Fruit fly (Drosophila melanogaster) whole organism, embryonic: ENCODE results near the gene CG7903.

Source experiments
- Blimp-1 ChIP-seq: fragments of 200-800 bp; sonication (Bioruptor generic); optimal IDR thresholded peaks from 3 replicates; lab custom pipeline; 2018; ENCODE audit warnings: missing biosample characterization, missing genetic modification characterization, mild to moderate bottlenecking, moderate library complexity, missing genetic modification reagents
- CG10274 ChIP-seq: fragments of 200-800 bp; sonication (Bioruptor generic); optimal IDR thresholded peaks from 3 replicates; lab custom pipeline; 2017; ENCODE audit warnings: missing biosample characterization, mild to moderate bottlenecking, missing genetic modification characterization
- CG10431 ChIP-seq: fragments of 200-800 bp; sonication (Bioruptor generic); optimal IDR thresholded peaks from 3 replicates; lab custom pipeline; 2018; ENCODE audit warnings: missing biosample characterization, mild to moderate bottlenecking, missing genetic modification characterization
- CG10979 ChIP-seq: fragments of 200-800 bp; sonication (Bioruptor generic); optimal IDR thresholded peaks from 2 replicates; lab custom pipeline; 2018; ENCODE audit warnings: missing biosample characterization, mild to moderate bottlenecking, missing genetic modification characterization, moderate library complexity
- CG11456 ChIP-seq: fragments of 200-800 bp; sonication (Bioruptor generic); IDR thresholded peaks from 3 replicates; pipeline ENCODE4 v1.3.6; 2022; ENCODE audit warnings: missing biosample characterization, missing genetic modification characterization
- CG11695 ChIP-seq: fragments of 200-800 bp; sonication (Bioruptor generic); IDR thresholded peaks from 3 replicates; pipeline ENCODE4 v1.3.6; 2022; ENCODE audit warnings: missing biosample characterization, missing genetic modification characterization
- CG11723 ChIP-seq: fragments of 200-800 bp; sonication (Bioruptor generic); optimal IDR thresholded peaks from 2 replicates; lab custom pipeline; 2017; ENCODE audit warnings: missing biosample characterization, mild to moderate bottlenecking, missing genetic modification characterization
- CG12744 ChIP-seq: fragments of 200-800 bp; sonication (Bioruptor generic); optimal IDR thresholded peaks from 2 replicates; lab custom pipeline; 2016; ENCODE audit warnings: missing biosample characterization, missing genetic modification characterization
- CG13123 ChIP-seq: fragments of 200-800 bp; sonication (Bioruptor generic); optimal IDR thresholded peaks from 2 replicates; lab custom pipeline; 2016; ENCODE audit warnings: missing biosample characterization, missing genetic modification characterization
- CG14014 ChIP-seq: fragments of 200-800 bp; sonication (Bioruptor generic); IDR thresholded peaks from 2 replicates; pipeline ENCODE4 v1.3.6; 2022; ENCODE audit warnings: missing biosample characterization, missing genetic modification characterization
- CG14667 ChIP-seq: fragments of 200-800 bp; sonication (Bioruptor generic); IDR thresholded peaks from 2 replicates; pipeline ENCODE4 v1.3.6; 2022; ENCODE audit warnings: missing biosample characterization, missing genetic modification characterization
- CG15269 ChIP-seq: fragments of 200-800 bp; sonication (Bioruptor generic); optimal IDR thresholded peaks from 2 replicates; lab custom pipeline; 2018; ENCODE audit warnings: missing biosample characterization, mild to moderate bottlenecking, missing genetic modification characterization, moderate library complexity
- CG1603 ChIP-seq: fragments of 200-800 bp; sonication (Bioruptor generic); optimal IDR thresholded peaks from 2 replicates; lab custom pipeline; 2019; ENCODE audit warnings: missing biosample characterization, mild to moderate bottlenecking, missing genetic modification characterization, moderate library complexity
- CG16863 ChIP-seq: fragments of 200-800 bp; sonication (Bioruptor generic); optimal IDR thresholded peaks from 3 replicates; lab custom pipeline; 2016; ENCODE audit warnings: missing biosample characterization, missing genetic modification characterization
- CG17385 ChIP-seq: fragments of 200-800 bp; sonication (Bioruptor generic); optimal IDR thresholded peaks from 3 replicates; lab custom pipeline; 2018; ENCODE audit warnings: missing biosample characterization, mild to moderate bottlenecking, missing genetic modification characterization
- CG18262 ChIP-seq: fragments of 200-800 bp; optimal IDR thresholded peaks from 3 replicates; lab custom pipeline; 2019; ENCODE audit warnings: missing biosample characterization, mild to moderate bottlenecking, missing genetic modification characterization, moderate library complexity
- CG2889 ChIP-seq: fragments of 200-800 bp; sonication (Bioruptor generic); IDR thresholded peaks from 3 replicates; pipeline ENCODE4 v1.3.6; 2022; ENCODE audit warnings: missing biosample characterization, missing genetic modification characterization
- CG32532 ChIP-seq: fragments of 200-800 bp; sonication (Bioruptor generic); IDR thresholded peaks from 2 replicates; pipeline ENCODE4 v1.3.6; 2022; ENCODE audit warnings: missing biosample characterization, missing genetic modification characterization
- CG3281 ChIP-seq: fragments of 200-800 bp; sonication (Bioruptor generic); optimal IDR thresholded peaks from 3 replicates; lab custom pipeline; 2017; ENCODE audit warnings: missing biosample characterization, mild to moderate bottlenecking, missing genetic modification characterization
- CG34422 ChIP-seq: fragments of 200-800 bp; sonication (Bioruptor generic); IDR thresholded peaks from 3 replicates; pipeline ENCODE4 v1.3.6; 2022; ENCODE audit warnings: missing biosample characterization, missing genetic modification characterization
- CG4282 ChIP-seq: fragments of 200-800 bp; sonication (Bioruptor generic); optimal IDR thresholded peaks from 2 replicates; lab custom pipeline; 2016; ENCODE audit warnings: missing biosample characterization, missing genetic modification characterization
- CG6689 ChIP-seq: fragments of 200-800 bp; sonication (Bioruptor generic); IDR thresholded peaks from 2 replicates; pipeline ENCODE4 v1.3.6; 2022; ENCODE audit warnings: missing biosample characterization, missing genetic modification characterization
- Ets65A ChIP-seq: fragments of 200-800 bp; sonication (Bioruptor generic); peaks from one replicate; lab custom pipeline; 2016; ENCODE audit warnings: missing biosample characterization, missing genetic modification characterization
- H2.0 ChIP-seq: fragments of 200-800 bp; sonication (Bioruptor generic); IDR thresholded peaks from 2 replicates; pipeline ENCODE4 v1.3.6; 2022; ENCODE audit warnings: missing biosample characterization, missing genetic modification characterization
- HLH3B ChIP-seq: fragments of 200-800 bp; sonication (Bioruptor generic); IDR thresholded peaks from 2 replicates; pipeline ENCODE4 v1.3.6; 2022; ENCODE audit warnings: missing biosample characterization, missing genetic modification characterization
- Hr51 ChIP-seq, 2 experiments: fragments of 200-800 bp; sonication (Bioruptor generic); optimal IDR thresholded peaks; 2 replicates in 1 of 2; 3 replicates in 1 of 2; lab custom pipeline; 2016 to 2018; ENCODE audit warnings: missing biosample characterization in 2 of 2, missing genetic modification characterization in 2 of 2, mild to moderate bottlenecking in 1 of 2, moderate library complexity in 1 of 2
- Med ChIP-seq: fragments of 200-800 bp; sonication (Bioruptor generic); peaks from one replicate; lab custom pipeline; 2016; ENCODE audit warnings: missing biosample characterization, missing genetic modification characterization, mild to moderate bottlenecking, inconsistent platforms, moderate library complexity
- Nf-YC ChIP-seq: fragments of 200-800 bp; optimal IDR thresholded peaks from 3 replicates; lab custom pipeline; 2019; ENCODE audit warnings: missing biosample characterization, mild to moderate bottlenecking, missing genetic modification characterization, moderate library complexity
- Oli ChIP-seq: fragments of 200-800 bp; sonication (Bioruptor generic); optimal IDR thresholded peaks from 2 replicates; lab custom pipeline; 2018; ENCODE audit warnings: missing biosample characterization, mild to moderate bottlenecking, missing genetic modification characterization, moderate library complexity
- Ptx1 ChIP-seq: fragments of 200-800 bp; sonication (Bioruptor generic); IDR thresholded peaks from 2 replicates; pipeline ENCODE4 v1.3.6; 2022; ENCODE audit warnings: missing biosample characterization, missing genetic modification characterization
- Sox102F ChIP-seq: fragments of 200-800 bp; sonication (Bioruptor generic); optimal IDR thresholded peaks from 2 replicates; lab custom pipeline; 2018; ENCODE audit warnings: missing biosample characterization, mild to moderate bottlenecking, missing genetic modification characterization, moderate library complexity
- Xbp1 ChIP-seq: fragments of 200-800 bp; sonication (Bioruptor generic); optimal IDR thresholded peaks from 3 replicates; lab custom pipeline; 2016; ENCODE audit warnings: missing biosample characterization, mild to moderate bottlenecking, missing genetic modification characterization
- al ChIP-seq: fragments of 200-800 bp; sonication (Bioruptor generic); IDR thresholded peaks from 2 replicates; pipeline ENCODE4 v1.3.6; 2022; ENCODE audit warnings: missing biosample characterization, missing genetic modification characterization
- ase ChIP-seq: fragments of 200-800 bp; sonication (Bioruptor generic); IDR thresholded peaks from 3 replicates; pipeline ENCODE4 v1.3.6; 2022; ENCODE audit warnings: missing biosample characterization, missing genetic modification characterization
- bsh ChIP-seq, 2 experiments: fragments of 200-800 bp; sonication (Bioruptor generic); optimal IDR thresholded peaks; 2 replicates each; lab custom pipeline; 2017 to 2018; ENCODE audit warnings: mild to moderate bottlenecking in 2 of 2, missing biosample characterization in 2 of 2, missing genetic modification characterization in 2 of 2, moderate library complexity in 1 of 2
- chif ChIP-seq, 2 experiments: fragments of 200-800 bp; sonication (Bioruptor generic); optimal IDR thresholded peaks; 3 replicates each; lab custom pipeline; 2016; ENCODE audit warnings: missing biosample characterization in 2 of 2, missing genetic modification characterization in 2 of 2
- ci ChIP-seq: fragments of 200-800 bp; sonication (Bioruptor generic); IDR thresholded peaks from 3 replicates; pipeline ENCODE4 v1.3.6; 2022; ENCODE audit warnings: missing biosample characterization, missing genetic modification characterization
- dmrt11E ChIP-seq: fragments of 200-800 bp; sonication (Bioruptor generic); optimal IDR thresholded peaks from 3 replicates; lab custom pipeline; 2018; ENCODE audit warnings: missing biosample characterization, mild to moderate bottlenecking, missing genetic modification characterization, moderate library complexity
- gem ChIP-seq: fragments of 200-800 bp; sonication (Bioruptor generic); optimal IDR thresholded peaks from 2 replicates; lab custom pipeline; 2019; ENCODE audit warnings: missing biosample characterization, mild to moderate bottlenecking, missing genetic modification characterization, moderate library complexity
- pan ChIP-seq, 4 experiments: fragments of >200 bp in 3 of 4; fragments of 200-800 bp in 1 of 4; sonication (Bioruptor generic) in 1 of 4; optimal IDR thresholded peaks in 3 of 4; IDR thresholded peaks in 1 of 4; 2 replicates each; pipeline versions ENCODE4 v1.3.6 to Lab custom; 2017 to 2022; ENCODE audit warnings: missing biosample characterization in 2 of 4, missing genetic modification characterization in 2 of 4, mixed read lengths in 1 of 4
- prd ChIP-seq, 3 experiments: fragments of >200 bp in 2 of 3; fragments of 200-800 bp in 1 of 3; sonication (Bioruptor generic) in 1 of 3; optimal IDR thresholded peaks in 2 of 3; IDR thresholded peaks in 1 of 3; 2 replicates in 2 of 3; 3 replicates in 1 of 3; pipeline versions ENCODE4 v1.3.6 to Lab custom; 2017 to 2022; ENCODE audit warnings: missing biosample characterization in 1 of 3, missing genetic modification characterization in 1 of 3
- row ChIP-seq: fragments of 200-800 bp; sonication (Bioruptor generic); IDR thresholded peaks from 3 replicates; pipeline ENCODE4 v1.3.6; 2022; ENCODE audit warnings: missing biosample characterization, missing genetic modification characterization
- seq ChIP-seq: fragments of 200-800 bp; sonication (Bioruptor generic); IDR thresholded peaks from 2 replicates; pipeline ENCODE4 v1.3.6; 2022; ENCODE audit warnings: missing biosample characterization, missing genetic modification characterization
- tgo ChIP-seq: fragments of 200-800 bp; sonication (Bioruptor generic); IDR thresholded peaks from 3 replicates; pipeline ENCODE4 v1.3.6; 2022; ENCODE audit warnings: missing biosample characterization, missing genetic modification characterization
- ttk ChIP-seq: fragments of 200-800 bp; sonication (Bioruptor generic); IDR thresholded peaks from 2 replicates; pipeline ENCODE4 v2.1.2; 2022; ENCODE audit warnings: missing biosample characterization, missing genetic modification characterization
- unpg ChIP-seq: fragments of 200-800 bp; sonication (Bioruptor generic); optimal IDR thresholded peaks from 3 replicates; lab custom pipeline; 2018; ENCODE audit warnings: missing biosample characterization, mild to moderate bottlenecking, missing genetic modification characterization, moderate library complexity

Gene CG7903

DNA sequence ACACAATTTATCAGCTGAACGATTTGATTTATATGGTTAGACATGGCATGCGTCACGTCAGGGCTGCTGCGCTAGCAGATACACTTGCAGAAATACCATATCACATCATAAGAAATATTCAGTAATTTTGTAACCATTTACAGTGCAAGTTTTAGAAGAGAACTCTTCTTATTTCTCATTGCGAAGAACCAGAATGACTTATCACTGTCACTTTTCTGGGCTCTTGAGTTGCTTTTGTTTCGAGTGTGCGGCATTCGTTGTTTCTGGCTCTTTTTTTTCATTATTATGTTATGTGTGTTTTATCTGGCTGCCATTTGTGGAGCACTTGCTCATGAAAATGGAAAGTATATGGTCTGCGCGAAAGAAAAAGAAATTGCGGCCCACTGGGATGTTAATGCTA lies 13.0 kb downstream of the CG7903 start (continued):
- TF ChIP-seq pan (optimal IDR thresholded peaks at IDR 0.05; lab: Kevin White, UChicago), result no peak
- peak in 1 of 2 experiments; percentile 20 for TF ChIP-seq pan (GFP tag; optimal IDR thresholded peaks at IDR 0.05 in 1 of 2, IDR thresholded peaks at IDR 0.05 in 1 of 2)
- TF ChIP-seq CG1603, result peak; percentile 0
- TF ChIP-seq CG10979 (tag; lab: Kevin White, UChicago), result no peak
- peak; percentile 22; the same call in 1 of the 2 replicates for TF ChIP-seq Ptx1 (GFP tag; lab: Robert Waterston, UW)
- peak; percentile 5 for TF ChIP-seq Oli (tag; lab: Kevin White, UChicago)
- TF ChIP-seq ci, result peak; percentile 51; the same call in 1 of the 3 replicates
- peak; percentile 6 for TF ChIP-seq CG15269 (tag; lab: Kevin White, UChicago)
- no peak for TF ChIP-seq CG6689
- TF ChIP-seq Med (GFP tag; lab: Kevin White, UChicago), result peak; percentile 64
- peak; percentile 7 for TF ChIP-seq Ets65A
- 0 out of 2 replicates have a peak, but pooled peaks have one; percentile 24 for TF ChIP-seq seq (GFP tag; lab: Robert Waterston, UW)
- 0 out of 2 replicates have a peak, but pooled peaks have one; percentile 8 for TF ChIP-seq H2.0 (GFP tag; lab: Robert Waterston, UW)
- peak; percentile 17 for TF ChIP-seq unpg (GFP tag; lab: Kevin White, UChicago)
- TF ChIP-seq Sox102F (GFP tag; lab: Kevin White, UChicago), result peak; percentile 41
- no peak for TF ChIP-seq CG14014 (GFP tag; lab: Robert Waterston, UW)
- TF ChIP-seq al (GFP tag; lab: Robert Waterston, UW), result no peak
- TF ChIP-seq Blimp-1 (GFP tag; lab: Kevin White, UChicago), result peak; percentile 41
- no peak for TF ChIP-seq CG10431 (GFP tag; lab: Kevin White, UChicago)
- no peak for TF ChIP-seq chif (GFP tag; optimal IDR thresholded peaks at IDR 0.05; lab: Kevin White, UChicago)
- peak; percentile 5 for TF ChIP-seq CG17385 (GFP tag; lab: Kevin White, UChicago)
- TF ChIP-seq bsh (GFP tag; optimal IDR thresholded peaks at IDR 0.05; lab: Kevin White, UChicago), result peak in 1 of 2 experiments; percentile 34
- TF ChIP-seq tgo (GFP tag; lab: Robert Waterston, UW), result peak; percentile 33; the same call in 1 of the 3 replicates
- TF ChIP-seq gem (tag; lab: Kevin White, UChicago), result peak; percentile 37
- TF ChIP-seq CG11695 (GFP tag; lab: Robert Waterston, UW), result 0 out of 3 replicates have a peak, but pooled peaks have one; percentile 13
- TF ChIP-seq CG10274, result no peak
- no peak for TF ChIP-seq prd (optimal IDR thresholded peaks at IDR 0.05; lab: Kevin White, UChicago)
- peak; percentile 25; the same call in 1 of the 3 replicates for TF ChIP-seq prd (GFP tag; IDR thresholded peaks at IDR 0.05; lab: Robert Waterston, UW)
- TF ChIP-seq CG14667 (GFP tag; lab: Robert Waterston, UW), result peak; percentile 39
- TF ChIP-seq CG13123 (GFP tag; lab: Kevin White, UChicago), result no peak
- no peak for TF ChIP-seq dmrt11E (tag; lab: Kevin White, UChicago)
- peak in 1 of 2 experiments; percentile 16 for TF ChIP-seq Hr51 (GFP tag; optimal IDR thresholded peaks at IDR 0.05; lab: Kevin White, UChicago)
- TF ChIP-seq CG4282 (GFP tag; lab: Kevin White, UChicago), result no peak
- TF ChIP-seq CG12744 (GFP tag; lab: Kevin White, UChicago), result no peak
- TF ChIP-seq ttk (GFP tag; lab: Robert Waterston, UW), result 0 out of 2 replicates have a peak, but pooled peaks have one; percentile 7
- TF ChIP-seq CG34422 (GFP tag; lab: Robert Waterston, UW), result no peak
- no peak for TF ChIP-seq CG16863 (GFP tag; lab: Kevin White, UChicago)
- TF ChIP-seq CG3281 (GFP tag; lab: Kevin White, UChicago), result no peak
- no peak for TF ChIP-seq ase (GFP tag; lab: Robert Waterston, UW)
- 0 out of 2 replicates have a peak, but pooled peaks have one; percentile 15 for TF ChIP-seq CG32532
- TF ChIP-seq Xbp1 (GFP tag; lab: Kevin White, UChicago), result peak; percentile 16
- 0 out of 3 replicates have a peak, but pooled peaks have one; percentile 18 for TF ChIP-seq CG2889
- TF ChIP-seq CG11456 (GFP tag; lab: Robert Waterston, UW), result 0 out of 3 replicates have a peak, but pooled peaks have one; percentile 30
- TF ChIP-seq row (GFP tag; lab: Robert Waterston, UW), result peak; percentile 48
- TF ChIP-seq CG18262, result no peak
- no peak for TF ChIP-seq CG11723 (GFP tag; lab: Kevin White, UChicago)
- peak; percentile 32; the same call in 1 of the 2 replicates for TF ChIP-seq HLH3B (GFP tag; lab: Robert Waterston, UW)
- TF ChIP-seq Nf-YC (tag; lab: Kevin White, UChicago), result no peak
